Worm (Caenorhabditis elegans) whole organism, midembryonic: ENCODE results near the gene nep-12.

Experiments
- T22C8.4 ChIP-seq: fragments of 200-800 bp; sonication (Bioruptor generic); IDR thresholded peaks from 2 replicates; pipeline ENCODE4 v1.3.6; 2022; ENCODE audit warnings: missing genetic modification characterization, missing compliant biosample characterization
- cog-1 ChIP-seq: sonication (generic microtip); optimal IDR thresholded peaks from 2 replicates; lab custom pipeline; 2016; ENCODE audit warnings: missing genetic modification characterization, missing compliant biosample characterization
- flt-1 ChIP-seq: fragments of 200-800 bp; sonication (Bioruptor generic); IDR thresholded peaks from 2 replicates; pipeline ENCODE4 v1.3.6; 2022; ENCODE audit warnings: missing genetic modification characterization, missing compliant biosample characterization
- med-1 ChIP-seq: sonication (generic microtip); optimal IDR thresholded peaks from 2 replicates; lab custom pipeline; 2017; ENCODE audit warnings: missing genetic modification characterization, mild to moderate bottlenecking, missing compliant biosample characterization, antibody characterized with exemption, missing genetic modification reagents; ENCODE audit not compliant: insufficient read depth
- ref-1 ChIP-seq: fragments of 200-800 bp; sonication (Bioruptor generic); conservative IDR thresholded peaks from 2 replicates; pipeline ENCODE4 v1.3.6; 2022; ENCODE audit warnings: missing genetic modification reagents, missing genetic modification characterization, missing compliant biosample characterization
- ztf-23 ChIP-seq: fragments of 200-800 bp; sonication (Bioruptor generic); IDR thresholded peaks from 2 replicates; pipeline ENCODE4 v1.3.6; 2022; ENCODE audit warnings: missing genetic modification reagents, missing genetic modification characterization, missing compliant biosample characterization
- ztf-29 ChIP-seq: fragments of 200-800 bp; sonication (Bioruptor generic); IDR thresholded peaks from 2 replicates; pipeline ENCODE4 v1.3.6; 2022; ENCODE audit warnings: missing genetic modification reagents, missing genetic modification characterization, missing compliant biosample characterization

DNA sequence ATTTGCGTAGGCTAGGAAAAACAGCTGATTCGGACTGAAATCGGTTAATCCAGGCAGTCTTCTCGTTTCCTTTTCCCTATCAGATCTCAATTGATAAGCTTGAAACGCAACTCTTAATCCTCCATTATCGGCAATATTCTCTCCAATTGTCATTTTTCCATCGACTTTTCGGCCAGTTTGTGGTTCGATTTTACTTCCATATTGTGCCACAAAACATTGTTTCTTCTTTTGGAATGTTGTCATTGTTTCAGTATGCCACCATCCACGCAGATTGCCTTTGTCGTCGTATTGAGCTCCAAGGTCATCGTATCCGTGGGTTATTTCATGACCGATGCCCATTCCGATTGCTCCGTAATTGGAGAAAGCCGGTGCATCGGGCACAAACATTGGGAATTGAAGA lies 8.5 kb downstream of the nep-12 start:
- TF ChIP-seq ref-1 (GFP tag; lab: Robert Waterston, UW) (no peak), ztf-23 (GFP tag; lab: Robert Waterston, UW) (no peak), cog-1 (tag; lab: Kevin White, UChicago) (no peak), flt-1 (no peak), T22C8.4 (GFP tag; lab: Robert Waterston, UW) (no peak), med-1 (GFP tag; lab: Kevin White, UChicago) (no peak), ztf-29 (no peak)
